Fruit fly (Drosophila melanogaster) whole organism, embryonic: ENCODE data around the gene Fer3HCH.

Experiments
- Bdp1 ChIP-seq: fragments of 200-800 bp; sonication (Bioruptor generic); optimal IDR thresholded peaks from 3 replicates; lab custom pipeline; 2016; ENCODE audit warnings: missing biosample characterization, missing genetic modification characterization
- Bgb ChIP-seq: fragments of 200-800 bp; sonication (Bioruptor generic); IDR thresholded peaks from 2 replicates; pipeline ENCODE4 v1.3.6; 2022; ENCODE audit warnings: missing biosample characterization, missing genetic modification characterization; ENCODE audit not compliant: partially characterized antibody
- CG10147 ChIP-seq: fragments of 200-800 bp; sonication (Bioruptor generic); optimal IDR thresholded peaks from 2 replicates; lab custom pipeline; 2019; ENCODE audit warnings: missing biosample characterization, mild to moderate bottlenecking, missing genetic modification characterization, moderate library complexity
- CG10366 ChIP-seq: fragments of 200-800 bp; sonication (Bioruptor generic); IDR thresholded peaks from 2 replicates; pipeline ENCODE4 v1.3.6; 2022; ENCODE audit warnings: missing biosample characterization, missing genetic modification characterization
- CG10654 ChIP-seq: fragments of 200-800 bp; sonication (Bioruptor generic); optimal IDR thresholded peaks from 2 replicates; lab custom pipeline; 2016; ENCODE audit warnings: missing biosample characterization, missing genetic modification characterization
- CG12219 ChIP-seq: fragments of 200-800 bp; sonication (Bioruptor generic); optimal IDR thresholded peaks from 3 replicates; lab custom pipeline; 2018; ENCODE audit warnings: missing biosample characterization, mild to moderate bottlenecking, missing genetic modification characterization
- CG12299 ChIP-seq: fragments of 200-800 bp; sonication (Bioruptor generic); optimal IDR thresholded peaks from 2 replicates; lab custom pipeline; 2018; ENCODE audit warnings: missing biosample characterization, mild to moderate bottlenecking, missing genetic modification characterization
- CG12769 ChIP-seq: fragments of 200-800 bp; sonication (Bioruptor generic); optimal IDR thresholded peaks from 2 replicates; lab custom pipeline; 2019; ENCODE audit warnings: missing biosample characterization, mild to moderate bottlenecking, missing genetic modification characterization, moderate library complexity
- CG1529 ChIP-seq: fragments of 200-800 bp; sonication (Bioruptor generic); optimal IDR thresholded peaks from 3 replicates; lab custom pipeline; 2018; ENCODE audit warnings: missing biosample characterization, missing genetic modification characterization
- CG15696 ChIP-seq: fragments of 200-800 bp; sonication (Bioruptor generic); optimal IDR thresholded peaks from 2 replicates; lab custom pipeline; 2019; ENCODE audit warnings: missing biosample characterization, mild to moderate bottlenecking, missing genetic modification characterization, moderate library complexity
- CG1647 ChIP-seq: fragments of 200-800 bp; sonication (Bioruptor generic); optimal IDR thresholded peaks from 3 replicates; lab custom pipeline; 2016; ENCODE audit warnings: missing biosample characterization, missing genetic modification characterization
- CG18011 ChIP-seq: fragments of 200-800 bp; sonication (Bioruptor generic); optimal IDR thresholded peaks from 2 replicates; lab custom pipeline; 2017; ENCODE audit warnings: missing biosample characterization, missing genetic modification characterization, mild to moderate bottlenecking, moderate library complexity, missing genotype
- CG30431 ChIP-seq: fragments of 200-800 bp; sonication (Bioruptor generic); optimal IDR thresholded peaks from 2 replicates; lab custom pipeline; 2017; ENCODE audit warnings: missing biosample characterization, missing genetic modification characterization
- CG34224 ChIP-seq: fragments of 200-800 bp; sonication (Bioruptor generic); IDR thresholded peaks from 3 replicates; pipeline ENCODE4 v1.3.6; 2022; ENCODE audit warnings: missing biosample characterization, missing genetic modification characterization; ENCODE audit not compliant: partially characterized antibody
- CG4282 ChIP-seq: fragments of 200-800 bp; sonication (Bioruptor generic); optimal IDR thresholded peaks from 2 replicates; lab custom pipeline; 2016; ENCODE audit warnings: missing biosample characterization, missing genetic modification characterization
- CG43689 ChIP-seq: fragments of 200-800 bp; sonication (Bioruptor generic); IDR thresholded peaks from 2 replicates; pipeline ENCODE4 v1.3.6; 2022; ENCODE audit warnings: missing biosample characterization, missing genetic modification characterization
- CG5245 ChIP-seq: fragments of 200-800 bp; sonication (Bioruptor generic); optimal IDR thresholded peaks from 3 replicates; lab custom pipeline; 2016; ENCODE audit warnings: missing biosample characterization, missing genetic modification characterization
- CG7372 ChIP-seq: fragments of 200-800 bp; sonication (Bioruptor generic); IDR thresholded peaks from 2 replicates; pipeline ENCODE4 v1.3.6; 2022; ENCODE audit warnings: missing biosample characterization, missing genetic modification characterization
- CG7928 ChIP-seq: fragments of 200-800 bp; sonication (Bioruptor generic); optimal IDR thresholded peaks from 2 replicates; lab custom pipeline; 2017; ENCODE audit warnings: missing biosample characterization, mild to moderate bottlenecking, missing genetic modification characterization
- CG9932 ChIP-seq: fragments of 200-800 bp; sonication (Bioruptor generic); IDR thresholded peaks from 2 replicates; pipeline ENCODE4 v1.3.6; 2022; ENCODE audit warnings: missing biosample characterization, missing genetic modification characterization
- D ChIP-seq, 2 experiments: fragments of 200-800 bp in 1 of 2; fragments of >200 bp in 1 of 2; sonication (Bioruptor generic) in 1 of 2; optimal IDR thresholded peaks; 2 replicates in 1 of 2; 3 replicates in 1 of 2; lab custom pipeline; 2017; ENCODE audit warnings: mild to moderate bottlenecking in 1 of 2, missing biosample characterization in 1 of 2, missing genetic modification characterization in 1 of 2, missing genetic modification reagents in 1 of 2
- Deaf1 ChIP-seq: fragments of 200-800 bp; optimal IDR thresholded peaks from 3 replicates; lab custom pipeline; 2019; ENCODE audit warnings: missing biosample characterization, mild to moderate bottlenecking, missing genetic modification characterization, moderate library complexity
- Dp ChIP-seq: fragments of 200-800 bp; sonication (Bioruptor generic); optimal IDR thresholded peaks from 2 replicates; lab custom pipeline; 2018; ENCODE audit warnings: missing biosample characterization, mild to moderate bottlenecking, missing genetic modification characterization, moderate library complexity
- E2f1 ChIP-seq: fragments of 200-800 bp; sonication (Bioruptor generic); IDR thresholded peaks from 2 replicates; pipeline ENCODE4 v1.3.6; 2022; ENCODE audit warnings: missing biosample characterization, missing genetic modification characterization
- Eip74EF ChIP-seq, 2 experiments: fragments of 200-800 bp in 1 of 2; fragments of >200 bp in 1 of 2; sonication (Bioruptor generic) in 1 of 2; optimal IDR thresholded peaks; 2 replicates each; lab custom pipeline; 2017 to 2019; ENCODE audit warnings: missing biosample characterization in 2 of 2, missing genetic modification characterization in 2 of 2, mild to moderate bottlenecking in 1 of 2, moderate library complexity in 1 of 2
- Fer1 ChIP-seq: fragments of 200-800 bp; sonication (Bioruptor generic); optimal IDR thresholded peaks from 2 replicates; lab custom pipeline; 2017; ENCODE audit warnings: missing biosample characterization, mild to moderate bottlenecking, missing genetic modification characterization
- Gsc ChIP-seq: fragments of 200-800 bp; sonication (Bioruptor generic); IDR thresholded peaks from 2 replicates; pipeline ENCODE4 v1.3.6; 2022; ENCODE audit warnings: missing biosample characterization, missing genetic modification characterization
- HmgD ChIP-seq: fragments of 200-800 bp; sonication (Bioruptor generic); optimal IDR thresholded peaks from 3 replicates; lab custom pipeline; 2016; ENCODE audit warnings: missing biosample characterization, missing genetic modification characterization
- Ssrp ChIP-seq: fragments of 200-800 bp; sonication (Bioruptor generic); optimal IDR thresholded peaks from 2 replicates; lab custom pipeline; 2018; ENCODE audit warnings: missing biosample characterization, mild to moderate bottlenecking, missing genetic modification characterization, moderate library complexity
- Xbp1 ChIP-seq: fragments of 200-800 bp; sonication (Bioruptor generic); optimal IDR thresholded peaks from 3 replicates; lab custom pipeline; 2016; ENCODE audit warnings: missing biosample characterization, mild to moderate bottlenecking, missing genetic modification characterization
- bab2 ChIP-seq: fragments of 200-800 bp; sonication (Bioruptor generic); optimal IDR thresholded peaks from 2 replicates; lab custom pipeline; 2016; ENCODE audit warnings: missing biosample characterization, missing genetic modification characterization
- bcd ChIP-seq: fragments of 200-800 bp; sonication (Bioruptor generic); optimal IDR thresholded peaks from 2 replicates; lab custom pipeline; 2017; ENCODE audit warnings: missing biosample characterization, mild to moderate bottlenecking, missing genetic modification characterization
- cato ChIP-seq: fragments of 200-800 bp; sonication (Bioruptor generic); optimal IDR thresholded peaks from 2 replicates; lab custom pipeline; 2016; ENCODE audit warnings: missing biosample characterization, missing genetic modification characterization, borderline replicate concordance
- chif ChIP-seq, 2 experiments: fragments of 200-800 bp; sonication (Bioruptor generic); optimal IDR thresholded peaks; 3 replicates each; lab custom pipeline; 2016; ENCODE audit warnings: missing biosample characterization in 2 of 2, missing genetic modification characterization in 2 of 2
- dmrt11E ChIP-seq: fragments of 200-800 bp; sonication (Bioruptor generic); optimal IDR thresholded peaks from 3 replicates; lab custom pipeline; 2018; ENCODE audit warnings: missing biosample characterization, mild to moderate bottlenecking, missing genetic modification characterization, moderate library complexity
- ewg ChIP-seq: fragments of 200-800 bp; sonication (Bioruptor generic); optimal IDR thresholded peaks from 3 replicates; lab custom pipeline; 2017; ENCODE audit warnings: mild to moderate bottlenecking, missing biosample characterization, missing genetic modification reagents, missing genetic modification characterization
- fru ChIP-seq: fragments of >200 bp; optimal IDR thresholded peaks from 2 replicates; lab custom pipeline; 2017
- gsb ChIP-seq: fragments of 200-800 bp; sonication (Bioruptor generic); IDR thresholded peaks from 2 replicates; pipeline ENCODE4 v1.3.6; 2022; ENCODE audit warnings: missing biosample characterization, missing genetic modification characterization
- lola ChIP-seq, 3 experiments: fragments of >200 bp in 2 of 3; fragments of 200-800 bp in 1 of 3; sonication (Bioruptor generic) in 1 of 3; optimal IDR thresholded peaks; 2 replicates each; lab custom pipeline; 2017 to 2019; ENCODE audit warnings: missing biosample characterization in 3 of 3, missing genetic modification characterization in 3 of 3, mild to moderate bottlenecking in 1 of 3, moderate library complexity in 1 of 3
- onecut ChIP-seq: fragments of 200-800 bp; sonication (Bioruptor generic); IDR thresholded peaks from 2 replicates; pipeline ENCODE4 v1.3.6; 2022; ENCODE audit warnings: missing biosample characterization, missing genetic modification characterization
- pita ChIP-seq: fragments of 200-800 bp; sonication (Bioruptor generic); optimal IDR thresholded peaks from 2 replicates; lab custom pipeline; 2017; ENCODE audit warnings: missing biosample characterization, mild to moderate bottlenecking, missing genetic modification characterization
- sc ChIP-seq, 3 experiments: fragments of >200 bp in 2 of 3; fragments of 200-800 bp in 1 of 3; sonication (Bioruptor generic) in 1 of 3; optimal IDR thresholded peaks; 2 replicates in 2 of 3; 3 replicates in 1 of 3; lab custom pipeline; 2017; ENCODE audit warnings: mild to moderate bottlenecking in 1 of 3, missing biosample characterization in 1 of 3, missing genetic modification characterization in 1 of 3, missing genetic modification reagents in 1 of 3
- schlank ChIP-seq: fragments of 200-800 bp; sonication (Bioruptor generic); optimal IDR thresholded peaks from 2 replicates; lab custom pipeline; 2018; ENCODE audit warnings: missing biosample characterization, mild to moderate bottlenecking, missing genetic modification characterization
- seq ChIP-seq: fragments of 200-800 bp; sonication (Bioruptor generic); IDR thresholded peaks from 2 replicates; pipeline ENCODE4 v1.3.6; 2022; ENCODE audit warnings: missing biosample characterization, missing genetic modification characterization
- slbo ChIP-seq: fragments of 200-800 bp; sonication (Bioruptor generic); IDR thresholded peaks from 2 replicates; pipeline ENCODE4 v1.3.6; 2022; ENCODE audit warnings: missing biosample characterization, missing genetic modification characterization
- slou ChIP-seq: fragments of 200-800 bp; sonication (Bioruptor generic); optimal IDR thresholded peaks from 3 replicates; lab custom pipeline; 2016; ENCODE audit warnings: missing biosample characterization, missing genetic modification characterization
- sob ChIP-seq: fragments of 200-800 bp; sonication (Bioruptor generic); IDR thresholded peaks from 2 replicates; pipeline ENCODE4 v1.3.6; 2022; ENCODE audit warnings: missing biosample characterization, missing genetic modification characterization
- zf30C ChIP-seq: fragments of 200-800 bp; sonication (Bioruptor generic); optimal IDR thresholded peaks from 3 replicates; lab custom pipeline; 2018; ENCODE audit warnings: missing biosample characterization, mild to moderate bottlenecking, missing genetic modification characterization

The Fer3HCH gene

DNA sequence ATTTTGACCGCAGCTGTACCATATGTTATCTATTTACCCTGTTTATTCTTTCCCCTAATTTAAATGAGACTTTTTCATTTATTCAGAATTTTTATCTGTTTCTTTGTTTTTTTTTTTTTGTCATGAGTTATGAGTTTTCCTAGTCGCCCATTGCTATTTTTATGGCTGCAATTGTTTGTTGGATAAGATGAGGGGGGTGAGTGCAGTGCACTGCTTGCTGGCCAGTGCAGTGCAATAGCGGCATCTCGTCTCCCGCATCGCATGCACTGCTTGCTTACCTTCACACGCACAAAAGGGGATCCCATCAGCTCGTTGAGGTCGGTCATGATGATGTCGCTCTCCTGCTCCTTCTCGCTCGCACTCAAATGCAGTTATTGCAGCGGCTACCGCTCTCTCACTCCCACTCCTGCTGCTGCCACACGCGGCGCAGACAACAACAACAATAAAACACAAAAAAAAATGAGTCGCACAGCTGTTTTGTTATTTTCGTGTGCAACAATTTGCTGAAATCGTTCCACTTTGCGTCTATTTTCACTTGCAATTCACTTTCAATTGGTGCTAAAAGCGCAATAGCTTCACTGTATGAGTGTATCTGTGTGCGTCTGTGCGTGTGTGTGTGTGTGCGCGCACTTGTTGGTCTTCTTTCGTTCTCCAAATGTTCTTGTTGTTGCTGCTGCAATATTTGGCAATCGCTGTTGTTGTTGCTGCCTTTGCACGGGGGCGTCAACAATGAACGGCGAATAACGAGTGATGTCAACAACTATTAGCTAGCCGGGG, 20.2 kb upstream of the Fer3HCH start (continued):
- TF ChIP-seq Xbp1 (peak; percentile 53), CG10147 (GFP tag; lab: Kevin White, UChicago) (no peak), CG12219 (no peak), CG18011 (GFP tag; lab: Kevin White, UChicago) (no peak), HmgD (GFP tag; lab: Kevin White, UChicago) (no peak), CG15696 (tag; lab: Kevin White, UChicago) (no peak), chif (GFP tag; optimal IDR thresholded peaks at IDR 0.05; lab: Kevin White, UChicago) (peak; percentile 23 to 51), Ssrp (peak; percentile 24), Dp (GFP tag; lab: Kevin White, UChicago) (no peak), CG7928 (GFP tag; lab: Kevin White, UChicago) (no peak), CG10654 (GFP tag; lab: Kevin White, UChicago) (peak; percentile 3), CG34224 (GFP tag; lab: Robert Waterston, UW) (no peak), bab2 (GFP tag; lab: Kevin White, UChicago) (peak; percentile 19), CG9932 (GFP tag; lab: Robert Waterston, UW) (no peak), E2f1 (GFP tag; lab: Robert Waterston, UW) (no peak), CG7372 (GFP tag; lab: Robert Waterston, UW) (no peak), slou (GFP tag; lab: Kevin White, UChicago) (no peak), CG1647 (GFP tag; lab: Kevin White, UChicago) (no peak), zf30C (GFP tag; lab: Kevin White, UChicago) (no peak), bcd (GFP tag; lab: Kevin White, UChicago) (peak; percentile 16), Gsc (GFP tag; lab: Robert Waterston, UW) (no peak), gsb (GFP tag; lab: Robert Waterston, UW) (no peak), CG30431 (GFP tag; lab: Kevin White, UChicago) (no peak), CG1529 (GFP tag; lab: Kevin White, UChicago) (no peak), CG43689 (GFP tag; lab: Robert Waterston, UW) (no peak), Bdp1 (GFP tag; lab: Kevin White, UChicago) (peak; percentile 21), Fer1 (no peak), CG10366 (GFP tag; lab: Robert Waterston, UW) (no peak), seq (GFP tag; lab: Robert Waterston, UW) (no peak), Bgb (GFP tag; lab: Robert Waterston, UW) (no peak), cato (GFP tag; lab: Kevin White, UChicago) (peak; percentile 22), sob (no peak), onecut (0 out of 2 replicates have a peak, but pooled peaks have one; percentile 18), schlank (no peak), Deaf1 (tag; lab: Kevin White, UChicago) (no peak), CG4282 (no peak), dmrt11E (tag; lab: Kevin White, UChicago) (peak; percentile 21), Eip74EF (GFP tag; optimal IDR thresholded peaks at IDR 0.05; lab: Kevin White, UChicago) (peak in 1 of 2 experiments; percentile 15), pita (GFP tag; lab: Kevin White, UChicago) (no peak), D (optimal IDR thresholded peaks at IDR 0.05; lab: Kevin White, UChicago) (no peak), D (GFP tag; optimal IDR thresholded peaks at IDR 0.05; lab: Kevin White, UChicago) (peak; percentile 31), CG12299 (tag; lab: Kevin White, UChicago) (no peak), sc (optimal IDR thresholded peaks at IDR 0.05; lab: Kevin White, UChicago) (no peak), sc (GFP tag; optimal IDR thresholded peaks at IDR 0.05; lab: Kevin White, UChicago) (no peak), fru (lab: Kevin White, UChicago) (no peak), ewg (GFP tag; lab: Kevin White, UChicago) (peak; percentile 23), lola (GFP tag; optimal IDR thresholded peaks at IDR 0.05; lab: Kevin White, UChicago) (no peak), CG12769 (tag; lab: Kevin White, UChicago) (no peak), slbo (GFP tag; lab: Robert Waterston, UW) (no peak), CG5245 (GFP tag; lab: Kevin White, UChicago) (peak; percentile 12)
